Fruit fly (Drosophila melanogaster) whole organism, adult: ENCODE measurements around the gene BBS8.

ENCODE experiments used
- CG11617 ChIP-seq: fragments of 200-800 bp; sonication (Bioruptor generic); optimal IDR thresholded peaks from 2 replicates; lab custom pipeline; 2017; ENCODE audit warnings: mild to moderate bottlenecking, missing biosample characterization, missing genetic modification reagents, missing genetic modification characterization
- CG14711 ChIP-seq: fragments of 200-800 bp; sonication (Bioruptor generic); optimal IDR thresholded peaks from 2 replicates; lab custom pipeline; 2018; ENCODE audit warnings: missing biosample characterization, mild to moderate bottlenecking, missing genetic modification characterization, moderate library complexity
- CG1620 ChIP-seq: fragments of 200-800 bp; sonication (Bioruptor generic); optimal IDR thresholded peaks from 2 replicates; lab custom pipeline; 2016; ENCODE audit warnings: missing biosample characterization, missing genetic modification characterization
- CG5204 ChIP-seq: fragments of 200-800 bp; sonication (Bioruptor generic); optimal IDR thresholded peaks from 2 replicates; lab custom pipeline; 2016; ENCODE audit warnings: missing biosample characterization, missing genetic modification characterization
- Mnt ChIP-seq: fragments of 200-800 bp; sonication (Bioruptor generic); optimal IDR thresholded peaks from 2 replicates; lab custom pipeline; 2016; ENCODE audit warnings: missing biosample characterization, mild to moderate bottlenecking, missing genetic modification characterization
- cnc ChIP-seq, 2 experiments: fragments of >200 bp; optimal IDR thresholded peaks; 2 replicates each; lab custom pipeline; 2017
- kay ChIP-seq: fragments of 200-800 bp; sonication (Bioruptor generic); peaks from one replicate; lab custom pipeline; 2016; ENCODE audit warnings: missing biosample characterization, missing genetic modification characterization, borderline replicate concordance
- ovo ChIP-seq: fragments of 200-800 bp; sonication (Bioruptor generic); optimal IDR thresholded peaks from 2 replicates; lab custom pipeline; 2016; ENCODE audit warnings: missing biosample characterization, missing genetic modification characterization
- pad ChIP-seq: fragments of 200-800 bp; sonication (Bioruptor generic); optimal IDR thresholded peaks from 3 replicates; lab custom pipeline; 2017; ENCODE audit warnings: missing biosample characterization, missing genetic modification characterization, mild to moderate bottlenecking, moderate library complexity, missing genetic modification reagents

dm6 chr2L:471021-471479, 48.4 kb downstream of the BBS8 start:
- no peak for TF ChIP-seq kay (GFP tag; lab: Kevin White, UChicago)
- peak; percentile 60 for TF ChIP-seq CG5204 (GFP tag; lab: Kevin White, UChicago)
- no peak for TF ChIP-seq cnc (optimal IDR thresholded peaks at IDR 0.05; lab: Kevin White, UChicago)
- TF ChIP-seq ovo, result peak; percentile 44
- no peak for TF ChIP-seq Mnt (GFP tag; lab: Kevin White, UChicago)
- TF ChIP-seq pad (GFP tag; lab: Kevin White, UChicago), result peak; percentile 55
- peak; percentile 86 for TF ChIP-seq CG11617 (GFP tag; lab: Kevin White, UChicago)
- peak; percentile 14 for TF ChIP-seq CG1620 (GFP tag; lab: Kevin White, UChicago)
- peak; percentile 80 for TF ChIP-seq CG14711
